Fruit fly (Drosophila melanogaster): ENCODE data around the gene robl37BC.

DNA sequence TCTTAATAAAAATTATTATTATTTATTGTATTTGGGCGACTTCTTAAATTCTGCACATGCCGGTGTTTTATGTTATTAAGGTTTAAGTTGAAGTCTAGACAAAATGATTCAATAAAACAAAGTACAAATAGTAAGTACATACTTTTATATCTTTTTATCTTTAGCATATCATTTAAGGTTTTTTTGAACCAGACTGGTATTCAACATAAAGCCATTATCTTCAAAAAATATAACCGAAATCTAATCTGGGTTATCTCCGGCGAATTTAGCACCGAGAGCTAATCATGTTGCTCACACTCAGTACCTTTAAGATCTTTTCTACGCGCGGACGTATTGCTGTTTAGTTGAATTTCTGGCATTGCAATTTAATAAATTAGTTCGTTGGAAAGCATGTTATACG lies 13.5 kb upstream of the robl37BC start, which contains the start of gene CG31792:
- TF ChIP-seq CG32264 (GFP tag; optimal IDR thresholded peaks at IDR 0.05): no peak
- no peak for TF ChIP-seq CrebA (GFP tag; optimal IDR thresholded peaks at IDR 0.05; ENCODE audit: borderline replicate concordance)
- TF ChIP-seq Myc (optimal IDR thresholded peaks at IDR 0.05): no peak
- TF ChIP-seq rgr (GFP tag; optimal IDR thresholded peaks at IDR 0.05): no peak
- TF ChIP-seq CG9705 (GFP tag; optimal IDR thresholded peaks at IDR 0.05): no peak
- TF ChIP-seq usp (GFP tag; optimal IDR thresholded peaks at IDR 0.05): no peak
- no peak for TF ChIP-seq br (GFP tag; optimal IDR thresholded peaks at IDR 0.05)
- no peak for TF ChIP-seq sv (GFP tag; optimal IDR thresholded peaks at IDR 0.05)
- TF ChIP-seq h (GFP tag; optimal IDR thresholded peaks at IDR 0.05): no peak
